Fruit fly (Drosophila melanogaster): ENCODE measurements around the gene CG32195.

- TF ChIP-seq Myc (optimal IDR thresholded peaks at IDR 0.05) (no peak), ttk (optimal IDR thresholded peaks at IDR 0.05) (no peak)
Observed at dm6 chr3L:18146833-18147232, 34.1 kb downstream of the CG32195 start.
